Fruit fly (Drosophila melanogaster) whole organism, adult: Measurements from ENCODE around the gene Aps.

ENCODE experiments used
- CG11617 ChIP-seq: fragments of 200-800 bp; sonication (Bioruptor generic); optimal IDR thresholded peaks from 2 replicates; lab custom pipeline; 2017; ENCODE audit warnings: mild to moderate bottlenecking, missing biosample characterization, missing genetic modification reagents, missing genetic modification characterization
- CG12768 ChIP-seq: fragments of 200-800 bp; sonication (Bioruptor generic); optimal IDR thresholded peaks from 2 replicates; lab custom pipeline; 2017; ENCODE audit warnings: missing biosample characterization, missing genetic modification characterization, mild to moderate bottlenecking, moderate library complexity, missing genetic modification reagents
- CG14711 ChIP-seq: fragments of 200-800 bp; sonication (Bioruptor generic); optimal IDR thresholded peaks from 2 replicates; lab custom pipeline; 2018; ENCODE audit warnings: missing biosample characterization, mild to moderate bottlenecking, missing genetic modification characterization, moderate library complexity
- CG1620 ChIP-seq: fragments of 200-800 bp; sonication (Bioruptor generic); optimal IDR thresholded peaks from 2 replicates; lab custom pipeline; 2016; ENCODE audit warnings: missing biosample characterization, missing genetic modification characterization
- CG33017 ChIP-seq: fragments of 200-800 bp; sonication (Bioruptor generic); optimal IDR thresholded peaks from 2 replicates; lab custom pipeline; 2018; ENCODE audit warnings: missing biosample characterization, mild to moderate bottlenecking, missing genetic modification characterization, moderate library complexity
- CG5204 ChIP-seq: fragments of 200-800 bp; sonication (Bioruptor generic); optimal IDR thresholded peaks from 2 replicates; lab custom pipeline; 2016; ENCODE audit warnings: missing biosample characterization, missing genetic modification characterization
- CG7045 ChIP-seq: fragments of 200-800 bp; sonication (Bioruptor generic); optimal IDR thresholded peaks from 2 replicates; lab custom pipeline; 2017; ENCODE audit warnings: missing biosample characterization, mild to moderate bottlenecking, missing genetic modification characterization
- CG7101 ChIP-seq: fragments of 200-800 bp; sonication (Bioruptor generic); optimal IDR thresholded peaks from 2 replicates; lab custom pipeline; 2018; ENCODE audit warnings: missing biosample characterization, mild to moderate bottlenecking, missing genetic modification characterization, moderate library complexity
- Clk ChIP-seq: fragments of 200-800 bp; sonication (Bioruptor generic); optimal IDR thresholded peaks from 2 replicates; lab custom pipeline; 2017; ENCODE audit warnings: missing biosample characterization, missing genetic modification characterization
- Crg-1 ChIP-seq: fragments of 200-800 bp; sonication (Bioruptor generic); optimal IDR thresholded peaks from 2 replicates; lab custom pipeline; 2016; ENCODE audit warnings: missing biosample characterization, missing genetic modification characterization
- Hr96 ChIP-seq: fragments of 200-800 bp; sonication (Bioruptor generic); optimal IDR thresholded peaks from 2 replicates; lab custom pipeline; 2016; ENCODE audit warnings: missing biosample characterization, missing genetic modification characterization
- Mnt ChIP-seq: fragments of 200-800 bp; sonication (Bioruptor generic); optimal IDR thresholded peaks from 2 replicates; lab custom pipeline; 2016; ENCODE audit warnings: missing biosample characterization, mild to moderate bottlenecking, missing genetic modification characterization
- bab1 ChIP-seq: fragments of 200-800 bp; sonication (Bioruptor generic); optimal IDR thresholded peaks from 3 replicates; lab custom pipeline; 2019; ENCODE audit warnings: missing biosample characterization, mild to moderate bottlenecking, missing genetic modification characterization, moderate library complexity
- cic ChIP-seq: fragments of 200-800 bp; sonication (Bioruptor generic); optimal IDR thresholded peaks from 2 replicates; lab custom pipeline; 2017; ENCODE audit warnings: missing biosample characterization, mild to moderate bottlenecking, missing genetic modification characterization, moderate library complexity
- cnc ChIP-seq, 2 experiments: fragments of >200 bp; optimal IDR thresholded peaks; 2 replicates each; lab custom pipeline; 2017
- kay ChIP-seq: fragments of 200-800 bp; sonication (Bioruptor generic); peaks from one replicate; lab custom pipeline; 2016; ENCODE audit warnings: missing biosample characterization, missing genetic modification characterization, borderline replicate concordance
- ovo ChIP-seq: fragments of 200-800 bp; sonication (Bioruptor generic); optimal IDR thresholded peaks from 2 replicates; lab custom pipeline; 2016; ENCODE audit warnings: missing biosample characterization, missing genetic modification characterization
- pad ChIP-seq: fragments of 200-800 bp; sonication (Bioruptor generic); optimal IDR thresholded peaks from 3 replicates; lab custom pipeline; 2017; ENCODE audit warnings: missing biosample characterization, missing genetic modification characterization, mild to moderate bottlenecking, moderate library complexity, missing genetic modification reagents
- tj ChIP-seq: fragments of 200-800 bp; sonication (Bioruptor generic); optimal IDR thresholded peaks from 3 replicates; lab custom pipeline; 2017; ENCODE audit warnings: missing biosample characterization, mild to moderate bottlenecking, missing genetic modification characterization, moderate library complexity
- toe ChIP-seq: fragments of 200-800 bp; sonication (Bioruptor generic); optimal IDR thresholded peaks from 2 replicates; lab custom pipeline; 2016; ENCODE audit warnings: missing biosample characterization, missing genetic modification characterization

Aps gene

dm6 chr3L:10899087-10899511, at the start of gene Aps:
Gene Aps, minus strand, starts transcription at chr3L:10899123.
- TF ChIP-seq Clk, result no peak
- TF ChIP-seq cic (GFP tag; lab: Kevin White, UChicago), result no peak
- TF ChIP-seq CG14711 (tag; lab: Kevin White, UChicago), result no peak
- peak; percentile 16 for TF ChIP-seq pad (GFP tag; lab: Kevin White, UChicago)
- no peak for TF ChIP-seq CG7101 (tag; lab: Kevin White, UChicago)
- peak; percentile 71 for TF ChIP-seq CG1620 (GFP tag; lab: Kevin White, UChicago)
- TF ChIP-seq CG11617 (GFP tag; lab: Kevin White, UChicago), result no peak
- no peak for TF ChIP-seq tj (GFP tag; lab: Kevin White, UChicago)
- peak; percentile 35 for TF ChIP-seq Mnt (GFP tag; lab: Kevin White, UChicago)
- TF ChIP-seq kay (GFP tag; lab: Kevin White, UChicago), result no peak
- TF ChIP-seq CG5204 (GFP tag; lab: Kevin White, UChicago), result no peak
- TF ChIP-seq bab1 (GFP tag; lab: Kevin White, UChicago), result no peak
- peak; percentile 38 for TF ChIP-seq ovo (GFP tag; lab: Kevin White, UChicago)
- TF ChIP-seq CG33017 (tag; lab: Kevin White, UChicago), result no peak
- TF ChIP-seq CG12768, result no peak
- peak; percentile 67 for TF ChIP-seq toe (GFP tag; lab: Kevin White, UChicago)
- no peak for TF ChIP-seq cnc (optimal IDR thresholded peaks at IDR 0.05; lab: Kevin White, UChicago)
- peak; percentile 30 for TF ChIP-seq Hr96 (GFP tag; lab: Kevin White, UChicago)
- TF ChIP-seq Crg-1 (GFP tag; lab: Kevin White, UChicago), result peak; percentile 42
- TF ChIP-seq CG7045 (GFP tag; lab: Kevin White, UChicago), result no peak

- TF ChIP-seq cic (GFP tag; lab: Kevin White, UChicago) (no peak), CG12768 (no peak), bab1 (GFP tag; lab: Kevin White, UChicago) (no peak)
Observed at dm6 chr3L:10946717-10947280, 47.9 kb upstream of the Aps start.

dm6 chr3L:10942541-10942940, 43.6 kb upstream of the Aps start:
- TF ChIP-seq ovo (GFP tag; lab: Kevin White, UChicago) (no peak), CG12768 (no peak), CG33017 (tag; lab: Kevin White, UChicago) (no peak), toe (GFP tag; lab: Kevin White, UChicago) (no peak), CG7101 (tag; lab: Kevin White, UChicago) (no peak), pad (GFP tag; lab: Kevin White, UChicago) (no peak), CG1620 (GFP tag; lab: Kevin White, UChicago) (no peak), cic (GFP tag; lab: Kevin White, UChicago) (no peak), cnc (optimal IDR thresholded peaks at IDR 0.05; lab: Kevin White, UChicago) (no peak), tj (GFP tag; lab: Kevin White, UChicago) (no peak), Mnt (GFP tag; lab: Kevin White, UChicago) (no peak), Clk (no peak), CG11617 (GFP tag; lab: Kevin White, UChicago) (no peak), Crg-1 (GFP tag; lab: Kevin White, UChicago) (no peak), CG14711 (tag; lab: Kevin White, UChicago) (no peak), CG5204 (GFP tag; lab: Kevin White, UChicago) (no peak), bab1 (GFP tag; lab: Kevin White, UChicago) (no peak), Hr96 (GFP tag; lab: Kevin White, UChicago) (no peak), kay (GFP tag; lab: Kevin White, UChicago) (no peak), CG7045 (GFP tag; lab: Kevin White, UChicago) (no peak)

dm6 chr3L:10940312-10940711, 41.4 kb upstream of the Aps start:
- no peak for TF ChIP-seq Clk
- no peak for TF ChIP-seq kay (GFP tag; lab: Kevin White, UChicago)
- TF ChIP-seq CG12768, result no peak
- no peak for TF ChIP-seq bab1 (GFP tag; lab: Kevin White, UChicago)
- TF ChIP-seq CG7045 (GFP tag; lab: Kevin White, UChicago), result no peak
- TF ChIP-seq Mnt (GFP tag; lab: Kevin White, UChicago), result no peak

- TF ChIP-seq kay (GFP tag; lab: Kevin White, UChicago) (no peak), Crg-1 (GFP tag; lab: Kevin White, UChicago) (no peak), cnc (optimal IDR thresholded peaks at IDR 0.05; lab: Kevin White, UChicago) (no peak), CG7101 (tag; lab: Kevin White, UChicago) (no peak), Hr96 (GFP tag; lab: Kevin White, UChicago) (no peak), CG11617 (GFP tag; lab: Kevin White, UChicago) (no peak), ovo (GFP tag; lab: Kevin White, UChicago) (no peak), CG12768 (no peak), CG5204 (GFP tag; lab: Kevin White, UChicago) (no peak), CG14711 (tag; lab: Kevin White, UChicago) (no peak), CG7045 (GFP tag; lab: Kevin White, UChicago) (no peak), CG1620 (GFP tag; lab: Kevin White, UChicago) (no peak), CG33017 (tag; lab: Kevin White, UChicago) (no peak), Clk (no peak), bab1 (GFP tag; lab: Kevin White, UChicago) (no peak), toe (GFP tag; lab: Kevin White, UChicago) (no peak), cic (GFP tag; lab: Kevin White, UChicago) (no peak), pad (GFP tag; lab: Kevin White, UChicago) (no peak)
Observed at dm6 chr3L:10938108-10938507, 39.2 kb upstream of the Aps start.
